Worm (Caenorhabditis elegans) whole organism, L4/young adult: ENCODE results near the gene fnta-1.

Source experiments
- W03F9.2 ChIP-seq: fragments of 150-350 bp; optimal IDR thresholded peaks from 2 replicates; lab custom pipeline; 2014; ENCODE audit warnings: missing biosample characterization, missing genetic modification characterization
- dao-5 ChIP-seq: sonication (generic microtip); optimal IDR thresholded peaks from 2 replicates; lab custom pipeline; 2016; ENCODE audit warnings: missing genotype, missing genetic modification characterization, moderate library complexity, missing compliant biosample characterization
- him-1 ChIP-seq: sonication (generic microtip); optimal IDR thresholded peaks from 2 replicates; lab custom pipeline; 2016; ENCODE audit warnings: missing genotype, missing genetic modification reagents, missing genetic modification characterization, missing compliant biosample characterization

ce11 chrIV:231673-232072, 8.4 kb downstream of the fnta-1 start, which contains the start of gene gtf-2H1:
- no peak for TF ChIP-seq him-1 (tag; lab: Kevin White, UChicago)
- no peak for TF ChIP-seq W03F9.2
- no peak for TF ChIP-seq dao-5
